Worm (Caenorhabditis elegans) whole organism, L4 larva: Measurements from ENCODE around the gene cpi-2.

Experiments used
- F37D6.2 ChIP-seq: sonication (generic microtip); optimal IDR thresholded peaks from 2 replicates; lab custom pipeline; 2016; ENCODE audit warnings: mild to moderate bottlenecking, missing genetic modification characterization, missing compliant biosample characterization
- T26A8.4 ChIP-seq: fragments of 200-800 bp; sonication (Bioruptor generic); IDR thresholded peaks from 2 replicates; pipeline ENCODE4 v1.3.6; 2022; ENCODE audit warnings: missing genetic modification characterization, missing compliant biosample characterization
- Y105C5A.15 ChIP-seq: fragments of 200-800 bp; sonication (Bioruptor generic); IDR thresholded peaks from 2 replicates; pipeline ENCODE4 v1.3.6; 2022; ENCODE audit warnings: missing genetic modification characterization, missing compliant biosample characterization
- Y75B8A.6 ChIP-seq: fragments of 200-800 bp; sonication (Bioruptor generic); IDR thresholded peaks from 2 replicates; pipeline ENCODE4 v1.3.6; 2022; ENCODE audit warnings: missing genetic modification reagents, missing genetic modification characterization, missing compliant biosample characterization
- aha-1 ChIP-seq: fragments of 150-350 bp; peaks from one replicate; lab custom pipeline; 2014; ENCODE audit warnings: missing biosample characterization, missing genetic modification characterization
- aly-2 ChIP-seq: sonication (generic microtip); optimal IDR thresholded peaks from 2 replicates; lab custom pipeline; 2018; ENCODE audit warnings: missing biosample characterization, missing genetic modification characterization
- ama-1 ChIP-seq: fragments of 150-350 bp; optimal IDR thresholded peaks from 2 replicates; lab custom pipeline; 2014; ENCODE audit warnings: inconsistent platforms, mixed read lengths
- ceh-28 ChIP-seq: fragments of 150-350 bp; optimal IDR thresholded peaks from 2 replicates; lab custom pipeline; 2014; ENCODE audit warnings: missing biosample characterization, missing genetic modification reagents, missing genetic modification characterization
- ceh-44 ChIP-seq: fragments of 200-800 bp; sonication (Bioruptor generic); IDR thresholded peaks from 2 replicates; pipeline ENCODE4 v1.3.6; 2022; ENCODE audit warnings: missing genetic modification reagents, missing genetic modification characterization, missing compliant biosample characterization
- daf-16 ChIP-seq, 3 experiments: sonication (generic microtip); optimal IDR thresholded peaks; 2 replicates each; lab custom pipeline; 2016 to 2017; ENCODE audit warnings: missing genetic modification characterization in 3 of 3, missing genetic modification reagents in 3 of 3, mild to moderate bottlenecking in 2 of 3, missing compliant biosample characterization in 2 of 3, missing biosample characterization in 1 of 3, moderate library complexity in 1 of 3
- daf-8 ChIP-seq: fragments of 200-800 bp; sonication (Bioruptor generic); IDR thresholded peaks from 2 replicates; pipeline ENCODE4 v1.3.6; 2022; ENCODE audit warnings: missing genetic modification characterization, missing compliant biosample characterization
- dve-1 ChIP-seq: sonication (generic microtip); optimal IDR thresholded peaks from 2 replicates; lab custom pipeline; 2017; ENCODE audit warnings: antibody characterized with exemption, mild to moderate bottlenecking, missing genetic modification characterization, missing compliant biosample characterization; ENCODE audit not compliant: insufficient read depth
- egl-27 ChIP-seq: sonication (generic microtip); optimal IDR thresholded peaks from 3 replicates; lab custom pipeline; 2017; ENCODE audit warnings: missing biosample characterization, missing genetic modification reagents, missing genetic modification characterization
- egl-43 ChIP-seq: fragments of 200-800 bp; sonication (Bioruptor generic); IDR thresholded peaks from 2 replicates; pipeline ENCODE4 v1.3.6; 2022; ENCODE audit warnings: missing genetic modification reagents, missing genetic modification characterization, missing compliant biosample characterization
- fkh-10 ChIP-seq: fragments of 150-350 bp; optimal IDR thresholded peaks from 2 replicates; lab custom pipeline; 2014; ENCODE audit warnings: missing biosample characterization, missing genetic modification reagents, missing genetic modification characterization
- fos-1 ChIP-seq: fragments of 150-350 bp; optimal IDR thresholded peaks from 2 replicates; lab custom pipeline; 2014; ENCODE audit warnings: missing biosample characterization, missing genetic modification characterization
- hlh-11 ChIP-seq: fragments of 200-800 bp; sonication (Bioruptor generic); optimal IDR thresholded peaks from 2 replicates; lab custom pipeline; 2018; ENCODE audit warnings: mild to moderate bottlenecking, missing genetic modification characterization, missing compliant biosample characterization
- lin-39 ChIP-seq: fragments of 150-350 bp; optimal IDR thresholded peaks from 2 replicates; lab custom pipeline; 2014; ENCODE audit warnings: missing biosample characterization, missing genetic modification reagents, missing genetic modification characterization
- lsy-2 ChIP-seq, 2 experiments: fragments of 150-350 bp in 1 of 2; sonication (generic microtip) in 1 of 2; optimal IDR thresholded peaks; 2 replicates each; lab custom pipeline; 2014 to 2017; ENCODE audit warnings: missing biosample characterization in 2 of 2, missing genetic modification characterization in 2 of 2
- madf-9 ChIP-seq: fragments of 200-800 bp; sonication (Bioruptor generic); conservative IDR thresholded peaks from 2 replicates; pipeline ENCODE4 v1.3.6; 2022; ENCODE audit warnings: missing genetic modification reagents, missing genetic modification characterization, missing compliant biosample characterization
- mdl-1 ChIP-seq, 2 experiments: fragments of 150-350 bp in 1 of 2; sonication (generic microtip) in 1 of 2; optimal IDR thresholded peaks; 2 replicates each; lab custom pipeline; 2014 to 2017; ENCODE audit warnings: missing biosample characterization in 2 of 2, missing genetic modification characterization in 2 of 2
- mep-1 ChIP-seq: fragments of 150-350 bp; sonication (generic microtip); optimal IDR thresholded peaks from 3 replicates; lab custom pipeline; 2014; ENCODE audit warnings: missing biosample characterization, missing genetic modification characterization
- mes-2 ChIP-seq: sonication (generic microtip); optimal IDR thresholded peaks from 2 replicates; lab custom pipeline; 2016; ENCODE audit warnings: missing genotype, mild to moderate bottlenecking, missing genetic modification characterization, missing compliant biosample characterization; ENCODE audit not compliant: poor library complexity, severe bottlenecking
- mxl-3 ChIP-seq: fragments of 200-800 bp; sonication (Bioruptor generic); optimal IDR thresholded peaks from 2 replicates; lab custom pipeline; 2018; ENCODE audit warnings: mild to moderate bottlenecking, missing genetic modification characterization, missing compliant biosample characterization
- nhr-102 ChIP-seq: sonication (generic microtip); optimal IDR thresholded peaks from 2 replicates; lab custom pipeline; 2016; ENCODE audit warnings: mild to moderate bottlenecking, missing genetic modification characterization, moderate library complexity, missing compliant biosample characterization
- nhr-28 ChIP-seq: fragments of 150-350 bp; optimal IDR thresholded peaks from 2 replicates; lab custom pipeline; 2014; ENCODE audit warnings: missing biosample characterization, missing genetic modification characterization
- nhr-41 ChIP-seq: fragments of 200-800 bp; sonication (Bioruptor generic); IDR thresholded peaks from 2 replicates; pipeline ENCODE4 v1.3.6; 2022; ENCODE audit warnings: missing genetic modification reagents, missing genetic modification characterization, missing compliant biosample characterization
- nhr-6 ChIP-seq: fragments of 150-350 bp; optimal IDR thresholded peaks from 2 replicates; lab custom pipeline; 2014; ENCODE audit warnings: missing biosample characterization, missing genetic modification characterization
- pha-4 ChIP-seq, 2 experiments: fragments of 150-350 bp in 1 of 2; fragments of 200-800 bp in 1 of 2; sonication (Bioruptor generic) in 1 of 2; IDR thresholded peaks in 1 of 2; optimal IDR thresholded peaks in 1 of 2; 2 replicates each; pipeline versions ENCODE4 v1.3.6 to Lab custom; 2014 to 2022; ENCODE audit warnings: missing genetic modification characterization in 2 of 2, missing genetic modification reagents in 2 of 2, missing biosample characterization in 1 of 2, missing compliant biosample characterization in 1 of 2
- rbr-2 ChIP-seq: sonication (generic microtip); optimal IDR thresholded peaks from 2 replicates; lab custom pipeline; 2016; ENCODE audit warnings: missing genotype, missing genetic modification characterization, missing compliant biosample characterization
- saeg-2 ChIP-seq: fragments of 200-800 bp; sonication (Bioruptor generic); IDR thresholded peaks from 2 replicates; pipeline ENCODE4 v1.3.6; 2022; ENCODE audit warnings: missing genetic modification reagents, missing genetic modification characterization, missing compliant biosample characterization
- sdz-12 ChIP-seq: fragments of 200-800 bp; sonication (Bioruptor generic); optimal IDR thresholded peaks from 2 replicates; lab custom pipeline; 2018; ENCODE audit warnings: mild to moderate bottlenecking, missing genetic modification characterization, missing compliant biosample characterization
- set-16 ChIP-seq: fragments of 200-800 bp; sonication (Bioruptor generic); IDR thresholded peaks from 2 replicates; pipeline ENCODE4 v1.3.6; 2022; ENCODE audit warnings: missing genetic modification reagents, missing genetic modification characterization, missing compliant biosample characterization
- unc-62 ChIP-seq, 3 experiments: fragments of 150-350 bp in 1 of 3; sonication (generic microtip); optimal IDR thresholded peaks in 2 of 3; peaks in 1 of 3; 1 replicate in 1 of 3; 2 replicates in 2 of 3; lab custom pipeline; 2014 to 2017; ENCODE audit warnings: missing biosample characterization in 3 of 3, missing genetic modification characterization in 3 of 3, missing genetic modification reagents in 3 of 3, missing genotype in 1 of 3
- zfp-3 ChIP-seq: fragments of 200-800 bp; sonication (Bioruptor generic); conservative IDR thresholded peaks from 2 replicates; pipeline ENCODE4 v1.3.6; 2022; ENCODE audit warnings: missing genetic modification reagents, missing genetic modification characterization, missing compliant biosample characterization
- ztf-11 ChIP-seq: fragments of 150-350 bp; optimal IDR thresholded peaks from 2 replicates; lab custom pipeline; 2014; ENCODE audit warnings: missing biosample characterization, missing genetic modification characterization
- ztf-7 ChIP-seq: fragments of 150-350 bp; optimal IDR thresholded peaks from 2 replicates; lab custom pipeline; 2014; ENCODE audit warnings: missing biosample characterization, missing genetic modification characterization

Gene cpi-2

DNA sequence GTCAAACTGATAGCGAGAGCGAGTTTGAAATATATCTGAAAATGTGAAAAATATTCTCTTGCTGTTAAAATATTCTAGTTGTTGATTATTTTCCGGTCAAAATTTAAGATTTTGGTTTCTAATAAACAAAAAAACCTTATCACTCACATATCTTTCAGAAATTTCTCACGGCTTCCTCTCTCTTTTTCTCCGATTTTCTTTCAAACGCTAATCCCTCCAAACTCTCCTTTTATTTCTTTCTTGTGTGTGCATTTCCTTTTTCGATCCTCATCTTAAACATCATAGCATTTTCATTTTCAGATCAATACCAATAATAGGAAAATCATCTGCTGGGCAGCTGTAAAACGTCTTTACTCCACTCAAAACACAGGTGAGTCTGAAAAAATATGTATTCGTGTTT lies 40.6 kb upstream of the cpi-2 start, which contains the start of gene fos-1:
fos-1 (plus strand) TSS at position 301 of the 400 bp plus-strand sequence.
- TF ChIP-seq zfp-3 (GFP tag; lab: Robert Waterston, UW), result no peak

ce11 chrV:6007927-6008326 lies 35.9 kb upstream of the cpi-2 start:
- TF ChIP-seq F37D6.2 (tag; lab: Kevin White, UChicago) (no peak), lsy-2 (tag; optimal IDR thresholded peaks at IDR 0.05; lab: Kevin White, UChicago) (peak in 1 of 2 experiments; percentile 8), egl-27 (no peak), daf-8 (GFP tag; lab: Robert Waterston, UW) (no peak), ztf-11 (tag; lab: Kevin White, UChicago) (no peak), mes-2 (no peak), egl-43 (0 out of 2 replicates have a peak, but pooled peaks have one; percentile 14), set-16 (GFP tag; lab: Robert Waterston, UW) (0 out of 2 replicates have a peak, but pooled peaks have one; percentile 46), rbr-2 (tag; lab: Kevin White, UChicago) (no peak), nhr-102 (no peak), sdz-12 (no peak), aly-2 (tag; lab: Kevin White, UChicago) (no peak), lin-39 (no peak), T26A8.4 (GFP tag; lab: Robert Waterston, UW) (no peak), saeg-2 (GFP tag; lab: Robert Waterston, UW) (no peak), fos-1 (tag; lab: Kevin White, UChicago) (no peak), madf-9 (GFP tag; lab: Robert Waterston, UW) (no peak), hlh-11 (tag; lab: Kevin White, UChicago) (no peak), ceh-44 (no peak), aha-1 (tag; lab: Kevin White, UChicago) (peak; percentile 95), ceh-28 (tag; lab: Kevin White, UChicago) (no peak), Y75B8A.6 (GFP tag; lab: Robert Waterston, UW) (no peak), mdl-1 (tag; optimal IDR thresholded peaks at IDR 0.05; lab: Kevin White, UChicago) (no peak), mep-1 (tag; lab: Kevin White, UChicago) (no peak), ztf-7 (tag; lab: Kevin White, UChicago) (no peak), dve-1 (tag; lab: Kevin White, UChicago) (peak; percentile 13), Y105C5A.15 (no peak), ama-1 (lab: Kevin White, UChicago) (no peak), nhr-41 (GFP tag; lab: Robert Waterston, UW) (no peak), daf-16 (GFP tag; optimal IDR thresholded peaks at IDR 0.05; lab: Kevin White, UChicago) (no peak), daf-16 (tag; optimal IDR thresholded peaks at IDR 0.05; lab: Kevin White, UChicago) (no peak)

- TF ChIP-seq mxl-3 (no peak), fkh-10 (GFP tag; lab: Kevin White, UChicago) (no peak), nhr-6 (peak; percentile 7), pha-4 (GFP tag; IDR thresholded peaks at IDR 0.05; lab: Robert Waterston, UW) (no peak), pha-4 (tag; optimal IDR thresholded peaks at IDR 0.05; lab: Kevin White, UChicago) (peak; percentile 41), dve-1 (tag; lab: Kevin White, UChicago) (peak; percentile 20), mes-2 (peak; percentile 14), nhr-28 (tag; lab: Kevin White, UChicago) (no peak), unc-62 (GFP tag; optimal IDR thresholded peaks at IDR 0.05 in 1 of 2; lab: Kevin White, UChicago) (peak in 1 of 2 experiments; percentile 92), unc-62 (tag; optimal IDR thresholded peaks at IDR 0.05; lab: Kevin White, UChicago) (no peak), lsy-2 (tag; optimal IDR thresholded peaks at IDR 0.05; lab: Kevin White, UChicago) (peak in 1 of 2 experiments; percentile 9)
Measured at ce11 chrV:6010642-6011041, 33.2 kb upstream of the cpi-2 start.
